Fruit fly (Drosophila melanogaster): ENCODE data around the gene CG14957.

CG14957 gene

DNA sequence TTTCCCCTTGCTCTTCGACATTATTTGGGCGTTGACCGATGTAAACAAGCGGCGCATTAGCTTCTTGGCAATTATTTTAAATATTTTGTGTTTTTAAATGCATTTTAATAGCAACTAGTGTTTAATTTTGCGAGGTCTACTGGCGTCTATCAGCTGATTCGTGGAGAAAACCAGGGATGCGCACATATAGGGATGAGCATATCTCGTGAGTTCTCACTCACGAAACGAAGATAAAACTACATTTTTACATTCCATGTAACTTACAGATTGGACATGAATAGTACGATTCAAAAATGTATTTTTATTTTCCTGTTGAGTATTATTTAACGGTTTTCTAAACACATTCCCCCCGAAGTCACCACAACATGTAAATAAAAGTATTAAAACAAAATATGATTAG is 10.1 kb downstream of the CG14957 start, which contains the start of gene CG14966 (continued):
- TF ChIP-seq Asciz (GFP tag; optimal IDR thresholded peaks at IDR 0.05) (no peak), Neu2 (GFP tag; optimal IDR thresholded peaks at IDR 0.05; ENCODE audit: borderline replicate concordance) (no peak), Sox100B (GFP tag; optimal IDR thresholded peaks at IDR 0.05) (no peak), sisA (GFP tag; IDR thresholded peaks at IDR 0.05) (no peak), Hmr (GFP tag; optimal IDR thresholded peaks at IDR 0.05) (peak; percentile 27), Hmx (GFP tag; optimal IDR thresholded peaks at IDR 0.05) (peak; percentile 16), CG15073 (GFP tag; optimal IDR thresholded peaks at IDR 0.05) (no peak), D19B (GFP tag; optimal IDR thresholded peaks at IDR 0.05) (no peak), Doc2 (GFP tag; IDR thresholded peaks at IDR 0.05) (no peak), CG6272 (GFP tag; IDR thresholded peaks at IDR 0.05) (no peak), NK7.1 (GFP tag; optimal IDR thresholded peaks at IDR 0.05) (no peak), nmo (GFP tag; optimal IDR thresholded peaks at IDR 0.05) (peak; percentile 43), ro (GFP tag; IDR thresholded peaks at IDR 0.05) (no peak), ato (GFP tag; IDR thresholded peaks at IDR 0.05; ENCODE audit: partially characterized antibody) (peak; percentile 56), CG2875 (GFP tag; optimal IDR thresholded peaks at IDR 0.05) (no peak), CG8089 (GFP tag; optimal IDR thresholded peaks at IDR 0.05) (no peak), BEAF-32 (GFP tag; optimal IDR thresholded peaks at IDR 0.05) (peak; percentile 90), nau (GFP tag; optimal IDR thresholded peaks at IDR 0.05) (no peak), CG5180 (GFP tag; optimal IDR thresholded peaks at IDR 0.05) (no peak), Hr51 (GFP tag; optimal IDR thresholded peaks at IDR 0.05) (no peak), sob (GFP tag; IDR thresholded peaks at IDR 0.05) (0 out of 2 replicates have a peak, but pooled peaks have one; percentile 38), dpn (GFP tag; optimal IDR thresholded peaks at IDR 0.05) (peak; percentile 20 to 48), Hr78 (GFP tag; optimal IDR thresholded peaks at IDR 0.05) (no peak), CG4730 (GFP tag; IDR thresholded peaks at IDR 0.05) (no peak), CG15696 (tag; optimal IDR thresholded peaks at IDR 0.05) (no peak), CG1233 (GFP tag; optimal IDR thresholded peaks at IDR 0.05) (no peak), ttk (GFP tag; IDR thresholded peaks at IDR 0.05) (peak; percentile 11; the same call in 1 of the 2 replicates), dm (GFP tag; optimal IDR thresholded peaks at IDR 0.05) (no peak), CG12299 (tag; optimal IDR thresholded peaks at IDR 0.05) (no peak), Dip3 (GFP tag; optimal IDR thresholded peaks at IDR 0.05) (no peak), crp (GFP tag; optimal IDR thresholded peaks at IDR 0.05) (peak; percentile 84 to 98), wor (GFP tag; IDR thresholded peaks at IDR 0.05) (no peak), stc (GFP tag; IDR thresholded peaks at IDR 0.05) (no peak), phol (tag; optimal IDR thresholded peaks at IDR 0.05) (peak; percentile 35), Dad (GFP tag; optimal IDR thresholded peaks at IDR 0.05) (no peak), chn (GFP tag; optimal IDR thresholded peaks at IDR 0.05) (no peak), CG17359 (tag; optimal IDR thresholded peaks at IDR 0.05) (no peak), CG10366 (GFP tag; IDR thresholded peaks at IDR 0.05) (no peak), croc (GFP tag; conservative IDR thresholded peaks at IDR 0.05) (no peak), CG7963 (GFP tag; IDR thresholded peaks at IDR 0.05; ENCODE audit: partially characterized antibody) (peak; percentile 76; the same call in 2 of the 3 replicates), stwl (tag; optimal IDR thresholded peaks at IDR 0.05) (peak; percentile 43), Ets65A (GFP tag) (peak; percentile 27), CG11456 (GFP tag; IDR thresholded peaks at IDR 0.05) (no peak), CG10959 (GFP tag; IDR thresholded peaks at IDR 0.05) (no peak), CG12391 (tag; optimal IDR thresholded peaks at IDR 0.05) (peak; percentile 33), CG11560 (tag; IDR thresholded peaks at IDR 0.05) (0 out of 3 replicates have a peak, but pooled peaks have one; percentile 42), CG30403 (GFP tag; optimal IDR thresholded peaks at IDR 0.05) (peak; percentile 13), CG33213 (GFP tag; optimal IDR thresholded peaks at IDR 0.05) (peak; percentile 30), da (GFP tag; optimal IDR thresholded peaks at IDR 0.05) (no peak), CG15011 (GFP tag; optimal IDR thresholded peaks at IDR 0.05) (no peak), E2f1 (GFP tag; IDR thresholded peaks at IDR 0.05) (no peak)

Data from whole organism, embryonic.